Fruit fly (Drosophila melanogaster): ENCODE results near the gene Aduk.

The Aduk gene

dm6 chr3R:9339176-9340075 lies 4.9 kb upstream of the Aduk start (continued):
- TF ChIP-seq pzg (GFP tag; optimal IDR thresholded peaks at IDR 0.05) (no peak), btn (GFP tag; optimal IDR thresholded peaks at IDR 0.05) (peak; percentile 40), CG5953 (GFP tag; IDR thresholded peaks at IDR 0.05) (no peak), sens-2 (GFP tag; IDR thresholded peaks at IDR 0.05) (no peak), eyg (GFP tag; optimal IDR thresholded peaks at IDR 0.05) (no peak), Adf1 (GFP tag; IDR thresholded peaks at IDR 0.05) (no peak; the same call in 1 of the 2 replicates), amos (GFP tag; IDR thresholded peaks at IDR 0.05; ENCODE audit: partially characterized antibody) (no peak; the same call in 1 of the 2 replicates), Eip74EF (GFP tag; optimal IDR thresholded peaks at IDR 0.05) (peak in 1 of 2 experiments; percentile 63), CG11504 (tag; optimal IDR thresholded peaks at IDR 0.05) (peak; percentile 76), CG9797 (GFP tag; optimal IDR thresholded peaks at IDR 0.05) (no peak), Max (GFP tag; optimal IDR thresholded peaks at IDR 0.05) (no peak), sim (GFP tag; IDR thresholded peaks at IDR 0.05) (no peak), CG32532 (GFP tag; IDR thresholded peaks at IDR 0.05) (peak; percentile 34; the same call in 1 of the 2 replicates), CG17802 (tag; optimal IDR thresholded peaks at IDR 0.05) (peak; percentile 21), CG12942 (GFP tag; optimal IDR thresholded peaks at IDR 0.05) (peak; percentile 17), Dip2 (GFP tag; IDR thresholded peaks at IDR 0.05) (no peak)

- TF ChIP-seq CG6689 (GFP tag; IDR thresholded peaks at IDR 0.05) (no peak), Rfx (GFP tag; IDR thresholded peaks at IDR 0.05) (0 out of 2 replicates have a peak, but pooled peaks have one; percentile 9), chm (GFP tag; IDR thresholded peaks at IDR 0.05) (0 out of 2 replicates have a peak, but pooled peaks have one; percentile 45), CG11093 (GFP tag; IDR thresholded peaks at IDR 0.05) (0 out of 3 replicates have a peak, but pooled peaks have one; percentile 33), Med (GFP tag) (peak; percentile 28), CG12659 (GFP tag; optimal IDR thresholded peaks at IDR 0.05) (no peak)
Measured at dm6 chr3R:9338771-9339170, 4.3 kb upstream of the Aduk start.

- TF ChIP-seq chinmo (GFP tag; IDR thresholded peaks at IDR 0.05; ENCODE audit: partially characterized antibody), result 0 out of 4 replicates have a peak, but pooled peaks have one; percentile 76
- TF ChIP-seq CG6272 (GFP tag; IDR thresholded peaks at IDR 0.05), result no peak
- no peak for TF ChIP-seq dati (GFP tag; IDR thresholded peaks at IDR 0.05)
- TF ChIP-seq CG34376 (GFP tag; optimal IDR thresholded peaks at IDR 0.05), result peak; percentile 62
- peak; percentile 42 for TF ChIP-seq cg (GFP tag; optimal IDR thresholded peaks at IDR 0.05)
- no peak for TF ChIP-seq Bteb2 (GFP tag; optimal IDR thresholded peaks at IDR 0.05)
- no peak for TF ChIP-seq CG7556 (GFP tag; optimal IDR thresholded peaks at IDR 0.05)
- TF ChIP-seq mld (GFP tag; IDR thresholded peaks at IDR 0.05; ENCODE audit: partially characterized antibody), result no peak
- TF ChIP-seq CG31224 (GFP tag; IDR thresholded peaks at IDR 0.05), result no peak
- TF ChIP-seq Med (GFP tag), result peak; percentile 79
- TF ChIP-seq Fer1 (GFP tag; optimal IDR thresholded peaks at IDR 0.05), result peak; percentile 7
- no peak for TF ChIP-seq CG12942 (GFP tag; optimal IDR thresholded peaks at IDR 0.05)
- TF ChIP-seq CG13287 (GFP tag; IDR thresholded peaks at IDR 0.05; ENCODE audit: partially characterized antibody), result no peak; the same call in 1 of the 2 replicates
- TF ChIP-seq ftz-f1 (GFP tag; optimal IDR thresholded peaks at IDR 0.05), result peak; percentile 77
- peak in 1 of 2 experiments; percentile 21 for TF ChIP-seq Hr78 (GFP tag; optimal IDR thresholded peaks at IDR 0.05)
- peak; percentile 59 for TF ChIP-seq sug (tag; optimal IDR thresholded peaks at IDR 0.05)
- peak; percentile 39 for TF ChIP-seq exex (tag; optimal IDR thresholded peaks at IDR 0.05)
- TF ChIP-seq Hand (GFP tag; optimal IDR thresholded peaks at IDR 0.05), result no peak
- no peak for TF ChIP-seq Dip2 (GFP tag; IDR thresholded peaks at IDR 0.05)
- peak; percentile 56 for TF ChIP-seq CG13894 (tag; optimal IDR thresholded peaks at IDR 0.05)
- TF ChIP-seq CG33213 (GFP tag; optimal IDR thresholded peaks at IDR 0.05), result no peak
- no peak for TF ChIP-seq CG13775 (GFP tag; optimal IDR thresholded peaks at IDR 0.05)
- peak in 1 of 2 experiments; percentile 9 for TF ChIP-seq Pdp1 (GFP tag; optimal IDR thresholded peaks at IDR 0.05)
- TF ChIP-seq kay (GFP tag; optimal IDR thresholded peaks at IDR 0.05), result peak; percentile 16
Measured at dm6 chr3R:9337402-9338254, 3.1 kb upstream of the Aduk start.

All from whole organism, embryonic.